Worm (Caenorhabditis elegans) whole organism, midembryonic: Measurements from ENCODE around the gene mut-14.
A peak's percentile ranks its signal among the peaks of the same experiment; 100 is the strongest.

Experiments used
- T22C8.4 ChIP-seq: fragments of 200-800 bp; sonication (Bioruptor generic); IDR thresholded peaks from 2 replicates; pipeline ENCODE4 v1.3.6; 2022; ENCODE audit warnings: missing genetic modification characterization, missing compliant biosample characterization
- cog-1 ChIP-seq: sonication (generic microtip); optimal IDR thresholded peaks from 2 replicates; lab custom pipeline; 2016; ENCODE audit warnings: missing genetic modification characterization, missing compliant biosample characterization
- flt-1 ChIP-seq: fragments of 200-800 bp; sonication (Bioruptor generic); IDR thresholded peaks from 2 replicates; pipeline ENCODE4 v1.3.6; 2022; ENCODE audit warnings: missing genetic modification characterization, missing compliant biosample characterization
- klf-2 ChIP-seq: fragments of 200-800 bp; sonication (Bioruptor generic); conservative IDR thresholded peaks from 2 replicates; pipeline ENCODE4 v1.3.6; 2022; ENCODE audit warnings: missing genetic modification reagents, missing genetic modification characterization, missing compliant biosample characterization
- med-1 ChIP-seq: sonication (generic microtip); optimal IDR thresholded peaks from 2 replicates; lab custom pipeline; 2017; ENCODE audit warnings: missing genetic modification characterization, mild to moderate bottlenecking, missing compliant biosample characterization, antibody characterized with exemption, missing genetic modification reagents; ENCODE audit not compliant: insufficient read depth
- ref-1 ChIP-seq: fragments of 200-800 bp; sonication (Bioruptor generic); conservative IDR thresholded peaks from 2 replicates; pipeline ENCODE4 v1.3.6; 2022; ENCODE audit warnings: missing genetic modification reagents, missing genetic modification characterization, missing compliant biosample characterization
- tab-1 ChIP-seq: fragments of 200-800 bp; sonication (Bioruptor generic); IDR thresholded peaks from 2 replicates; pipeline ENCODE4 v1.3.6; 2022; ENCODE audit warnings: missing genetic modification characterization, missing compliant biosample characterization
- ztf-23 ChIP-seq: fragments of 200-800 bp; sonication (Bioruptor generic); IDR thresholded peaks from 2 replicates; pipeline ENCODE4 v1.3.6; 2022; ENCODE audit warnings: missing genetic modification reagents, missing genetic modification characterization, missing compliant biosample characterization
- ztf-29 ChIP-seq: fragments of 200-800 bp; sonication (Bioruptor generic); IDR thresholded peaks from 2 replicates; pipeline ENCODE4 v1.3.6; 2022; ENCODE audit warnings: missing genetic modification reagents, missing genetic modification characterization, missing compliant biosample characterization

Gene mut-14

DNA sequence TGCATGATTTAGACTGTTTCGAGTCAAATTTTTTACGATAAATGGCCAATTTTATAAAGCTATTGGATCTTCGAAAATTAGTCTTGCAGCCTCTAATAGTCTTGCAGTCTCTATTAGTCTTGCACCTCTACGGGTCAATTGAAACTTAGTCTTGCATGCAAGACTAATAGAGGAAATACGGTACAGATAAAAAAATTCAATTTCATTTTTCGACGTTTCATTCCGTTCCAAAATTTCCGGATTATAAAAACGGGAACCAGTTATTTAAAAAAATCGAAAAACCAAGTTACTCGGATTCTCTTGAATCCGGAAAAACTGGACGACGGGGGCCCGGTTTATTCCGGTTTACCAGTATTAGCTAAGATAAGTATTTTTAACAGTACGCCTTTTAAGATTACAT, 39.1 kb downstream of the mut-14 start, which contains the start of gene M03E7.1:
M03E7.1 (plus strand) TSS at position 301 of the 400 bp plus-strand sequence.
- TF ChIP-seq ref-1 (no peak), ztf-29 (GFP tag; lab: Robert Waterston, UW) (no peak)

DNA sequence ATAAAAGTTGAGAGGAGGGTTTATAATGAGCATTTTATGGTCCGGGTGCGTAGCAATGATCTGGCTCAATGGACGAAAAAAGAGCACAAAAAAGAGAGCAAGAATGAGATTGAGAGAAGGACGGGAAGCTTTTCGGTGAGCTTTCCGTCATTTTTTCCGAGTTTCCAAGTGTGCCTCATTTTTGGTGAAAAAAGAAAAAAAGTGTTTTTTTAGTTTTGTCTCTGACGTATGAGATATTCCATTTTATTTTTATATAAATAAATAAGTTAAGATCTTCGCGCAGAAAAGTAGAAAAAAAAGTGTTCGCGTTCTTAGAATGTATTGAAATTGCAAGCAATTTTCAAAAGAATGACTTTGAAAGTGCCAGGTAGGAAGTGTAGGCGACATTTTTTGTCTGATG, 40.5 kb downstream of the mut-14 start, which contains the start of gene memb-2:
memb-2 (minus strand) TSS at position 101 of the 400 bp plus-strand sequence.
- no peak for TF ChIP-seq med-1
- TF ChIP-seq ztf-29 (GFP tag; lab: Robert Waterston, UW), result no peak
- TF ChIP-seq T22C8.4 (GFP tag; lab: Robert Waterston, UW), result no peak
- TF ChIP-seq ref-1, result no peak
- no peak for TF ChIP-seq flt-1 (GFP tag; lab: Robert Waterston, UW)
- no peak for TF ChIP-seq tab-1 (GFP tag; lab: Robert Waterston, UW)
- no peak for TF ChIP-seq klf-2
- TF ChIP-seq ztf-23 (GFP tag; lab: Robert Waterston, UW), result no peak
- no peak for TF ChIP-seq cog-1 (tag; lab: Kevin White, UChicago)

DNA sequence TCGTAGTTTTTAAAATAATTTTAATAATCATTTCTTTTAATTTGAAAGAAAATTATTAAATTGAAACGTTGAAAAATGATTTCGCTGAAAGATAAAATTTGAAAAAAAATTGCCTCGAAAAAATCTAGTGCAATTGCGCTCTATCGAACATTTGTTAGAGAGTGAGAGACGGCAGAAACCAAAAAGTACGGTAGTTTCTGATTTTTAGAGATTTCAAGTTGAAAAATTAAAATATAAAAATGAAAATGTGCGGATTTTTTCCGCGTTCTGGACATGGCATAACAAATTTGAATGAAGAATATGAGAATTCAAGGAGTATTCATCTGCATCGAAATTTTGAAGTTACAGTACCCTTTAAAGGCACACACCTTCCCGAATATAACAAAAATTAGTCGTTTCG, 41.1 kb downstream of the mut-14 start:
- TF ChIP-seq T22C8.4 (GFP tag; lab: Robert Waterston, UW) (no peak), ztf-23 (GFP tag; lab: Robert Waterston, UW) (no peak), cog-1 (tag; lab: Kevin White, UChicago) (no peak), flt-1 (GFP tag; lab: Robert Waterston, UW) (no peak), ztf-29 (GFP tag; lab: Robert Waterston, UW) (no peak), tab-1 (GFP tag; lab: Robert Waterston, UW) (no peak), med-1 (no peak), klf-2 (no peak), ref-1 (no peak)

DNA sequence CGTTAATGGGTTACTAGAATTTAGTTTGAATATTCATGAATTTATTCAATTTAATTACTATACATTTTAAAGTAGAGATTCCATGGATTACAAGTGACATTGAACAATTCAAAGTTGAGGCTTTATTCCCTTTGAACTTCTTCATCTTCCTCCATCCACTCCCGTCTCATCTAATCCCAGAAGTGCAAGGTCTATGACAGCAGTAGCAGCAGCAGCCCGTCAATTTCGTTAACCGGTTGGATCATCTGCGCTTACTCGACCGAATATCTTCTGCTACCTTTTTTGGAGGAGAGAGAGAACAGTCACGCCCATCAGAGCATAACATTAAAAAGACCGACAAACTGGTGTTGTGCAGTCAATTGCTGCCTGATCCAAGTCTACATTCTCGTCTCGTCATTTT, 43.2 kb downstream of the mut-14 start, which contains the start of gene M03E7.2:
M03E7.2 (plus strand) TSS at position 301 of the 400 bp plus-strand sequence.
- no peak for TF ChIP-seq cog-1 (tag; lab: Kevin White, UChicago)
- no peak for TF ChIP-seq T22C8.4 (GFP tag; lab: Robert Waterston, UW)
- TF ChIP-seq tab-1 (GFP tag; lab: Robert Waterston, UW), result no peak
- TF ChIP-seq med-1, result no peak
- no peak for TF ChIP-seq ztf-23 (GFP tag; lab: Robert Waterston, UW)
- no peak for TF ChIP-seq flt-1 (GFP tag; lab: Robert Waterston, UW)
- no peak for TF ChIP-seq ref-1

DNA sequence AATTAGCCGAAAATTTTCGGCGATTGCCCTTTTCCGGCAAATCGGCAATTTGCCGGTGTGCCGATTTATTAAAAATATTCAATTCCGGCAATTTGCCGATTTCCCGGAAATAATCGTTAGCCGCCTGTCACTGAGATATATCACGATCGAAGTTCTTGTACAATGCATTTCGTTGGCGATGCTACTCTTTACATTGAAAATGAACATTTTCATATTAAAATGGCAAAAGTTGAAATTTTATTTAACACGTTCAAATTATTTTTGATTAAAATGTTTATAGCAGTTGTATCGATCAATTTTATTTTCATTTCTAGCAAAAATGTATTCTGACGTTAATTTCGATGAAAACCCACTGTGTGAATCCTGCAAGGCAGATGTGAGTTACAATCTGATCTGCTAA, 45.8 kb downstream of the mut-14 start, which contains the start of gene M03E7.3:
M03E7.3 (plus strand) TSS at position 301 of the 400 bp plus-strand sequence.
- TF ChIP-seq cog-1 (tag; lab: Kevin White, UChicago) (no peak), ztf-23 (GFP tag; lab: Robert Waterston, UW) (no peak), klf-2 (no peak), ztf-29 (GFP tag; lab: Robert Waterston, UW) (no peak), tab-1 (GFP tag; lab: Robert Waterston, UW) (no peak), flt-1 (GFP tag; lab: Robert Waterston, UW) (no peak), T22C8.4 (GFP tag; lab: Robert Waterston, UW) (no peak), ref-1 (no peak), med-1 (no peak)

DNA sequence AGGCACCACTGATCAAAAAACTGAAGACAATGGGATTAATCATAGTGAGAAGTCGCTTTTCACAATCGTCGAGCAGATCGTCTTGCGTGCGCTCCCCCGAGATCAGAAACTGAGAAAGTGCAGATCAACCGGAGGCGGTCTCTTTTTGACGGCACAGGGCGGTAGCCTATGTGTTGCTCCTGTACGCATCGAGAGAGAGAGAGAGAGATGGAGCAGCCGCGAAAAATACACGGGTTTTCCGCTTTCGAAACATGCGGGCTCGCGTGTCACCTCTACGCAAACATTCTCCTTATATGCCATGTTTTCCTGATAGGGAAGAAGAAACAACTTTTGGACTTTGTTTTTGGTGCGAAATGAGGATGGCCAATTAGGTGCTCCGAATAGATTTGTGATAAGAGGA, 47.4 kb downstream of the mut-14 start, which contains the start of gene lrpc-1:
lrpc-1 (minus strand) TSS at position 101 of the 400 bp plus-strand sequence.
- TF ChIP-seq cog-1 (tag; lab: Kevin White, UChicago), result no peak
- no peak for TF ChIP-seq ref-1
- no peak for TF ChIP-seq med-1
- TF ChIP-seq tab-1 (GFP tag; lab: Robert Waterston, UW), result no peak
- 0 out of 2 replicates have a peak, but pooled peaks have one; percentile 13 for TF ChIP-seq ztf-23 (GFP tag; lab: Robert Waterston, UW)

DNA sequence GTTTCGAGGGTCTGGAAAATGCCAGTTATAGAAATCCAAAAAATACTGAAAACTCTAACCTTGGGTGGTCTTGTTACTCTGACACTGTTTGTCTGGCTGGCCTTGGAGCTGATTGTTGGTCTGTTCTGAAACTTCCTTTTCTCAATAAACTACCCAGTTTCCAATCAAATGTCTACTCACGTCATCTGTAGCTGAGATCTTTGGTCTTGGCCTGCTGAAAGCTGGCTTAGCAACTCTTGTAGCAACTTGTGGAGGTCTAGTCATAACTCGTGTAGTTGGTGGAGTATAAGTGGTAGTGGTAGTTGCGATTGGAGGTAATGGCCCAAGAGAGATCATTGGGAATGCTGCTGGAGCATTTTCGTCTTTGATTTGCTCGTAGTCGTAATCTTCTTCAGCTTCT, 50.3 kb downstream of the mut-14 start:
- no peak for TF ChIP-seq cog-1 (tag; lab: Kevin White, UChicago)
- TF ChIP-seq klf-2, result no peak
- TF ChIP-seq ztf-23 (GFP tag; lab: Robert Waterston, UW), result no peak
- TF ChIP-seq T22C8.4 (GFP tag; lab: Robert Waterston, UW), result no peak
- TF ChIP-seq med-1, result no peak
- no peak for TF ChIP-seq ztf-29 (GFP tag; lab: Robert Waterston, UW)
- TF ChIP-seq tab-1 (GFP tag; lab: Robert Waterston, UW), result no peak
- TF ChIP-seq flt-1 (GFP tag; lab: Robert Waterston, UW), result no peak
- no peak for TF ChIP-seq ref-1
